Fruit fly (Drosophila melanogaster): ENCODE results near the gene CG12111.

The CG12111 gene

dm6 chrX:8561404-8562397 is 9.0 kb downstream of the CG12111 start:
- peak; percentile 72 for TF ChIP-seq bbx (GFP tag; IDR thresholded peaks at IDR 0.05; ENCODE audit: partially characterized antibody)
- TF ChIP-seq MTF-1 (GFP tag; optimal IDR thresholded peaks at IDR 0.05; ENCODE audit: borderline replicate concordance), result peak; percentile 43
- TF ChIP-seq ems (GFP tag; optimal IDR thresholded peaks at IDR 0.05), result peak; percentile 55
- no peak for TF ChIP-seq CG7928 (GFP tag; optimal IDR thresholded peaks at IDR 0.05)
- no peak for TF ChIP-seq CG14860 (GFP tag; IDR thresholded peaks at IDR 0.05; ENCODE audit: partially characterized antibody)
- TF ChIP-seq pita (GFP tag; optimal IDR thresholded peaks at IDR 0.05), result no peak
- peak; percentile 9 for TF ChIP-seq Fer3 (tag; optimal IDR thresholded peaks at IDR 0.05)
- no peak for TF ChIP-seq danr (GFP tag; IDR thresholded peaks at IDR 0.05)
- peak; percentile 29 for TF ChIP-seq lilli (GFP tag; optimal IDR thresholded peaks at IDR 0.05)
- TF ChIP-seq CG3847 (GFP tag; IDR thresholded peaks at IDR 0.05), result 0 out of 2 replicates have a peak, but pooled peaks have one; percentile 16
- peak; percentile 12 for TF ChIP-seq CG13624 (GFP tag; optimal IDR thresholded peaks at IDR 0.05)
- TF ChIP-seq ATbp (GFP tag; optimal IDR thresholded peaks at IDR 0.05), result peak; percentile 23
- no peak for TF ChIP-seq CG17568 (GFP tag; optimal IDR thresholded peaks at IDR 0.05)
- peak; percentile 26 for TF ChIP-seq CG14710 (tag; optimal IDR thresholded peaks at IDR 0.05)
- TF ChIP-seq oc (tag; optimal IDR thresholded peaks at IDR 0.05), result no peak
- TF ChIP-seq CG17361 (GFP tag; IDR thresholded peaks at IDR 0.05), result 0 out of 3 replicates have a peak, but pooled peaks have one; percentile 31
- no peak for TF ChIP-seq CkIIα-i1 (GFP tag; IDR thresholded peaks at IDR 0.05)
- TF ChIP-seq Gsc (GFP tag; IDR thresholded peaks at IDR 0.05), result no peak
- peak; percentile 65 for TF ChIP-seq lab (GFP tag; optimal IDR thresholded peaks at IDR 0.05)
- TF ChIP-seq lbe (GFP tag; optimal IDR thresholded peaks at IDR 0.05), result peak; percentile 61
- peak; percentile 21 for TF ChIP-seq vfl (GFP tag; optimal IDR thresholded peaks at IDR 0.05)
- no peak for TF ChIP-seq D (optimal IDR thresholded peaks at IDR 0.05)
- peak; percentile 59 for TF ChIP-seq D (GFP tag; optimal IDR thresholded peaks at IDR 0.05)
- peak; percentile 33 for TF ChIP-seq Max (GFP tag; optimal IDR thresholded peaks at IDR 0.05)
- TF ChIP-seq CG12942 (GFP tag; optimal IDR thresholded peaks at IDR 0.05), result peak; percentile 7
- no peak for TF ChIP-seq CG2202 (tag; optimal IDR thresholded peaks at IDR 0.05)
- peak; percentile 20 for TF ChIP-seq odd (GFP tag; optimal IDR thresholded peaks at IDR 0.05)
- TF ChIP-seq CG7745 (tag; optimal IDR thresholded peaks at IDR 0.05), result peak; percentile 97
- TF ChIP-seq zen2 (GFP tag; IDR thresholded peaks at IDR 0.05; ENCODE audit: partially characterized antibody), result no peak
- peak; percentile 74 for TF ChIP-seq Drgx (GFP tag; IDR thresholded peaks at IDR 0.05)
- TF ChIP-seq B-H2 (GFP tag; optimal IDR thresholded peaks at IDR 0.05), result peak; percentile 76
- TF ChIP-seq YL-1 (GFP tag; optimal IDR thresholded peaks at IDR 0.05), result peak; percentile 47
- peak; percentile 55 for TF ChIP-seq Scr (GFP tag; IDR thresholded peaks at IDR 0.05; ENCODE audit: partially characterized antibody)
- TF ChIP-seq Med (GFP tag), result peak; percentile 92
- 0 out of 3 replicates have a peak, but pooled peaks have one; percentile 16 for TF ChIP-seq tgo (GFP tag; IDR thresholded peaks at IDR 0.05)
- TF ChIP-seq HmgZ (tag; optimal IDR thresholded peaks at IDR 0.05), result peak; percentile 12
- TF ChIP-seq CG12071 (GFP tag; optimal IDR thresholded peaks at IDR 0.05), result peak; percentile 34
- peak; percentile 8 for TF ChIP-seq CG18476 (GFP tag; optimal IDR thresholded peaks at IDR 0.05)
- TF ChIP-seq gce (GFP tag; IDR thresholded peaks at IDR 0.05), result no peak
- peak; percentile 31 for TF ChIP-seq CG1233 (GFP tag; optimal IDR thresholded peaks at IDR 0.05)
- peak; percentile 62 for TF ChIP-seq kni (GFP tag; optimal IDR thresholded peaks at IDR 0.05)
- TF ChIP-seq Ets65A (GFP tag), result peak; percentile 21
- peak; percentile 34 for TF ChIP-seq nmo (GFP tag; optimal IDR thresholded peaks at IDR 0.05)
- peak; percentile 56 for TF ChIP-seq Myb (GFP tag; optimal IDR thresholded peaks at IDR 0.05)
- TF ChIP-seq Doc3 (GFP tag; IDR thresholded peaks at IDR 0.05; ENCODE audit: partially characterized antibody), result peak; percentile 29; the same call in 1 of the 3 replicates
- 0 out of 2 replicates have a peak, but pooled peaks have one; percentile 32 for TF ChIP-seq tna (GFP tag; IDR thresholded peaks at IDR 0.05; ENCODE audit: partially characterized antibody)
- peak; percentile 56 for TF ChIP-seq CG8281 (tag; optimal IDR thresholded peaks at IDR 0.05)

Data from whole organism, embryonic.